Worm (Caenorhabditis elegans) whole organism, young adult: ENCODE measurements around the gene ift-139.

Experiments used
- B0261.1 ChIP-seq: sonication (generic microtip); optimal IDR thresholded peaks from 2 replicates; lab custom pipeline; 2016; ENCODE audit warnings: mild to moderate bottlenecking, missing genetic modification characterization, moderate library complexity, missing compliant biosample characterization
- F10E7.11 ChIP-seq: sonication (generic microtip); optimal IDR thresholded peaks from 2 replicates; lab custom pipeline; 2017; ENCODE audit warnings: mild to moderate bottlenecking, missing genetic modification characterization, moderate library complexity, missing compliant biosample characterization
- F22D6.2 ChIP-seq: sonication (generic microtip); optimal IDR thresholded peaks from 2 replicates; lab custom pipeline; 2016; ENCODE audit warnings: mild to moderate bottlenecking, missing genetic modification characterization, missing compliant biosample characterization
- F49E8.2 ChIP-seq: sonication (generic microtip); optimal IDR thresholded peaks from 3 replicates; lab custom pipeline; 2017; ENCODE audit warnings: missing genetic modification characterization, mild to moderate bottlenecking, missing compliant biosample characterization, antibody characterized with exemption, moderate library complexity; ENCODE audit not compliant: insufficient read depth
- F55B11.4 ChIP-seq: sonication (generic microtip); optimal IDR thresholded peaks from 2 replicates; lab custom pipeline; 2016; ENCODE audit warnings: missing compliant biosample characterization, missing genetic modification characterization, borderline replicate concordance; ENCODE audit not compliant: insufficient read depth
- Y56A3A.18 ChIP-seq: fragments of 200-800 bp; sonication (Bioruptor generic); IDR thresholded peaks from 2 replicates; pipeline ENCODE4 v1.3.6; 2022; ENCODE audit warnings: missing genetic modification reagents, missing genetic modification characterization, missing compliant biosample characterization
- Y95B8A.8 ChIP-seq: fragments of 200-800 bp; sonication (Bioruptor generic); IDR thresholded peaks from 2 replicates; pipeline ENCODE4 v1.3.6; 2022; ENCODE audit warnings: missing genetic modification reagents, missing genetic modification characterization, missing compliant biosample characterization
- ama-1 ChIP-seq, 3 experiments: fragments of 150-350 bp in 1 of 3; sonication (generic microtip) in 2 of 3; optimal IDR thresholded peaks; 2 replicates each; lab custom pipeline; 2014 to 2018; ENCODE audit warnings: missing biosample characterization in 2 of 3, missing genetic modification characterization in 2 of 3, missing genetic modification reagents in 2 of 3
- athp-1 ChIP-seq: sonication (generic microtip); optimal IDR thresholded peaks from 2 replicates; lab custom pipeline; 2017; ENCODE audit warnings: mild to moderate bottlenecking, missing genetic modification characterization, missing compliant biosample characterization
- attf-3 ChIP-seq: fragments of 200-800 bp; sonication (Bioruptor generic); conservative IDR thresholded peaks from 2 replicates; pipeline ENCODE4 v1.3.6; 2022; ENCODE audit warnings: missing genetic modification reagents, missing genetic modification characterization, missing compliant biosample characterization
- cebp-2 ChIP-seq: fragments of 200-800 bp; sonication (Bioruptor generic); IDR thresholded peaks from 2 replicates; pipeline ENCODE4 v1.3.6; 2022; ENCODE audit warnings: missing genetic modification characterization, missing compliant biosample characterization
- dpl-1 ChIP-seq: fragments of 150-350 bp; optimal IDR thresholded peaks from 2 replicates; lab custom pipeline; 2014; ENCODE audit warnings: missing biosample characterization, missing genetic modification reagents, missing genetic modification characterization
- egl-44 ChIP-seq: fragments of 200-800 bp; sonication (Bioruptor generic); IDR thresholded peaks from 2 replicates; pipeline ENCODE4 v1.3.6; 2022; ENCODE audit warnings: missing genetic modification reagents, missing genetic modification characterization, missing compliant biosample characterization
- ekl-4 ChIP-seq: fragments of 200-800 bp; sonication (Bioruptor generic); IDR thresholded peaks from 2 replicates; pipeline ENCODE4 v1.3.6; 2022; ENCODE audit warnings: missing genetic modification reagents, missing genetic modification characterization, missing compliant biosample characterization
- fkh-3 ChIP-seq: sonication (generic microtip); optimal IDR thresholded peaks from 2 replicates; lab custom pipeline; 2016; ENCODE audit warnings: mild to moderate bottlenecking, missing genetic modification characterization, missing compliant biosample characterization
- hlh-12 ChIP-seq: sonication (generic microtip); optimal IDR thresholded peaks from 2 replicates; lab custom pipeline; 2016; ENCODE audit warnings: missing genetic modification characterization, missing compliant biosample characterization
- hlh-26 ChIP-seq: fragments of 200-800 bp; sonication (Bioruptor generic); conservative IDR thresholded peaks from 2 replicates; pipeline ENCODE4 v1.3.6; 2022; ENCODE audit warnings: missing genetic modification reagents, missing genetic modification characterization, missing compliant biosample characterization
- lag-1 ChIP-seq: fragments of 200-800 bp; sonication (Bioruptor generic); IDR thresholded peaks from 2 replicates; pipeline ENCODE4 v1.3.6; 2022; ENCODE audit warnings: missing genetic modification reagents, missing genetic modification characterization, missing compliant biosample characterization
- madf-8 ChIP-seq: fragments of 200-800 bp; sonication (Bioruptor generic); conservative IDR thresholded peaks from 2 replicates; pipeline ENCODE4 v1.3.6; 2022; ENCODE audit warnings: missing genetic modification reagents, missing genetic modification characterization, missing compliant biosample characterization
- nfya-1 ChIP-seq: sonication (generic microtip); optimal IDR thresholded peaks from 2 replicates; lab custom pipeline; 2017; ENCODE audit warnings: antibody characterized with exemption, missing compliant biosample characterization, missing genetic modification characterization, borderline replicate concordance; ENCODE audit not compliant: insufficient read depth
- nhr-80 ChIP-seq: sonication (generic microtip); optimal IDR thresholded peaks from 2 replicates; lab custom pipeline; 2016; ENCODE audit warnings: missing genetic modification characterization, missing compliant biosample characterization
- nhr-90 ChIP-seq: sonication (generic microtip); optimal IDR thresholded peaks from 2 replicates; lab custom pipeline; 2016; ENCODE audit warnings: missing genotype, mild to moderate bottlenecking, missing genetic modification characterization, missing compliant biosample characterization
- rpc-1 ChIP-seq, 2 experiments: fragments of 150-350 bp in 1 of 2; sonication (generic microtip) in 1 of 2; optimal IDR thresholded peaks; 2 replicates each; lab custom pipeline; 2014 to 2018; ENCODE audit warnings: missing biosample characterization in 1 of 2, missing genetic modification characterization in 1 of 2, missing genetic modification reagents in 1 of 2, missing genotype in 1 of 2
- snpc-3.4 ChIP-seq: sonication (generic microtip); optimal IDR thresholded peaks from 2 replicates; lab custom pipeline; 2017; ENCODE audit warnings: missing genetic modification characterization, mild to moderate bottlenecking, missing compliant biosample characterization, antibody characterized with exemption, moderate library complexity, missing genotype, missing genetic modification reagents
- snpc-4 ChIP-seq, 5 experiments: fragments of 150-350 bp in 1 of 5; sonication (generic microtip) in 4 of 5; optimal IDR thresholded peaks; 2 replicates each; lab custom pipeline; 2014 to 2018; ENCODE audit warnings: missing genetic modification characterization in 5 of 5, missing biosample characterization in 3 of 5, antibody characterized with exemption in 2 of 5, mild to moderate bottlenecking in 2 of 5, missing compliant biosample characterization in 2 of 5, missing genotype in 2 of 5, moderate library complexity in 2 of 5, missing genetic modification reagents in 1 of 5
- somi-1 ChIP-seq: fragments of 200-800 bp; sonication (Bioruptor generic); optimal IDR thresholded peaks from 2 replicates; lab custom pipeline; 2018; ENCODE audit warnings: mild to moderate bottlenecking, missing genetic modification characterization, missing compliant biosample characterization
- zfh-2 ChIP-seq: fragments of 200-800 bp; sonication (Bioruptor generic); conservative IDR thresholded peaks from 2 replicates; pipeline ENCODE4 v1.3.6; 2022; ENCODE audit warnings: missing genetic modification reagents, missing genetic modification characterization, missing compliant biosample characterization
- ztf-18 ChIP-seq: sonication (generic microtip); optimal IDR thresholded peaks from 2 replicates; lab custom pipeline; 2016; ENCODE audit warnings: missing genotype, mild to moderate bottlenecking, missing genetic modification characterization, missing compliant biosample characterization

The ift-139 gene

ce11 chrIII:6080263-6080662, 41.0 kb upstream of the ift-139 start, which contains the start of gene attf-4:
TSS of gene attf-4 (plus strand) at chrIII:6080563.
- no peak for TF ChIP-seq Y56A3A.18
- no peak for TF ChIP-seq hlh-12
- peak; percentile 24 for TF ChIP-seq nhr-80 (tag; lab: Kevin White, UChicago)
- TF ChIP-seq, all 124 proteins: peak for 1

ce11 chrIII:6078917-6079316, 39.6 kb upstream of the ift-139 start:
- no peak for TF ChIP-seq cebp-2
- no peak for TF ChIP-seq ztf-18 (tag; lab: Kevin White, UChicago)

- TF ChIP-seq nhr-80 (tag; lab: Kevin White, UChicago): no peak
- TF ChIP-seq F10E7.11: no peak
- TF ChIP-seq dpl-1 (GFP tag; lab: Kevin White, UChicago): no peak
- no peak for TF ChIP-seq snpc-4 (GFP tag; optimal IDR thresholded peaks at IDR 0.05; lab: Kevin White, UChicago)
- no peak for TF ChIP-seq snpc-4 (tag; optimal IDR thresholded peaks at IDR 0.05; lab: Kevin White, UChicago)
- no peak for TF ChIP-seq snpc-3.4 (tag; lab: Kevin White, UChicago)
- no peak for TF ChIP-seq B0261.1 (tag; lab: Kevin White, UChicago)
- TF ChIP-seq cebp-2: no peak
- TF ChIP-seq somi-1 (GFP tag; lab: Kevin White, UChicago): no peak
- no peak for TF ChIP-seq hlh-26
Observed at ce11 chrIII:6077973-6078372, 38.7 kb upstream of the ift-139 start.

- TF ChIP-seq ama-1 (optimal IDR thresholded peaks at IDR 0.05; lab: Kevin White, UChicago) (no peak), ama-1 (GFP tag; optimal IDR thresholded peaks at IDR 0.05; lab: Kevin White, UChicago) (no peak)
Observed at ce11 chrIII:6073673-6074331, 34.5 kb upstream of the ift-139 start.

- TF ChIP-seq fkh-3 (tag; lab: Kevin White, UChicago) (no peak), egl-44 (no peak), attf-3 (GFP tag; lab: Robert Waterston, UW) (no peak), nhr-90 (no peak), lag-1 (GFP tag; lab: Robert Waterston, UW) (no peak), ekl-4 (GFP tag; lab: Robert Waterston, UW) (no peak), rpc-1 (optimal IDR thresholded peaks at IDR 0.05; lab: Kevin White, UChicago) (no peak), rpc-1 (tag; optimal IDR thresholded peaks at IDR 0.05; lab: Kevin White, UChicago) (no peak), zfh-2 (no peak)
Observed at ce11 chrIII:6072937-6073336, 33.7 kb upstream of the ift-139 start.

ce11 chrIII:6067557-6067956, 28.3 kb upstream of the ift-139 start, which contains the start of gene mapk-15:
TSS of gene mapk-15 (plus strand) at chrIII:6067857.
- TF ChIP-seq athp-1 (tag; lab: Kevin White, UChicago) (no peak), F22D6.2 (tag; lab: Kevin White, UChicago) (no peak), dpl-1 (GFP tag; lab: Kevin White, UChicago) (no peak), F55B11.4 (no peak), F49E8.2 (no peak), Y95B8A.8 (GFP tag; lab: Robert Waterston, UW) (no peak), nfya-1 (tag; lab: Kevin White, UChicago) (no peak), hlh-26 (no peak), madf-8 (GFP tag; lab: Robert Waterston, UW) (no peak)
- TF ChIP-seq, all 124 proteins: peak for 0
